In the genomic region with DNA sequence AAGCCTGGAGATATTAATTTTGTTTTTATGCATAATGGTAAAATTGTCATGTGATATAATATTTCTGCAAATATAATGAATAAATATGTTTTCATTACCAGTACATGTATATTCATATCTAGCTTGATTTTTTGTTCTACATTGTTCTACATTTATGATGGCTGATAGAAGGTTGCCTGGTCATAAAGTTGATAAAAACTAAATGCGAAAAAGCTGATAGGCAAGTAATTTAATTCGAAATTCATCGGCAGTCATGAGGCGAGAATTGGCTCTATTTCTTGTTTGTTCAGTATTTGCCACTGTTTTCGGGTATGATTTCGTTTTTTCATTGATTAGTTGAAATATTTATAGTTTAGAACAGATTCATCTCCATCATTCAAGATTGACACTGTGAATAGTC, we compare ENCODE assay signal across 5 worm cellular contexts.
A peak's percentile ranks its signal among the peaks of the same experiment; 100 is the strongest.
TF ChIP-seq lines count a peak whose summit lies in the region.

A gene (plus strand): TSS at position 231 of the 400 bp plus-strand sequence.

TF ChIP-seq in whole organism, L1 larva, 84 proteins besides CTCF, POLR2A, EP300 and RAD21:
- TF ChIP-seq elt-2 (tag; optimal IDR thresholded peaks at IDR 0.05; lab: Kevin White, UChicago) (peak; percentile 53), fkh-4 (tag; optimal IDR thresholded peaks at IDR 0.05; lab: Kevin White, UChicago; ENCODE audit: borderline replicate concordance) (no peak)

TF ChIP-seq in whole organism, L2 larva, 48 proteins besides CTCF, POLR2A, EP300 and RAD21:
- peak; percentile 75 for TF ChIP-seq fos-1 (tag; optimal IDR thresholded peaks at IDR 0.05; lab: Kevin White, UChicago)
- no peak for TF ChIP-seq blmp-1 (tag; optimal IDR thresholded peaks at IDR 0.05; lab: Kevin White, UChicago; ENCODE audit: insufficient read depth)
- no peak for TF ChIP-seq unc-62 (GFP tag; optimal IDR thresholded peaks at IDR 0.05; lab: Kevin White, UChicago)
- TF ChIP-seq nhr-25 (tag; optimal IDR thresholded peaks at IDR 0.05; lab: Kevin White, UChicago) = no peak
- no peak for TF ChIP-seq alr-1 (tag; optimal IDR thresholded peaks at IDR 0.05; lab: Kevin White, UChicago)
- TF ChIP-seq sma-9 (GFP tag; optimal IDR thresholded peaks at IDR 0.05; lab: Kevin White, UChicago) = peak; percentile 5
- no peak for TF ChIP-seq sma-9 (tag; optimal IDR thresholded peaks at IDR 0.05; lab: Kevin White, UChicago)
- TF ChIP-seq crh-2 (tag; optimal IDR thresholded peaks at IDR 0.05; lab: Kevin White, UChicago) = peak; percentile 6
- no peak for TF ChIP-seq nhr-129 (tag; optimal IDR thresholded peaks at IDR 0.05; lab: Kevin White, UChicago)
- TF ChIP-seq lsy-2 (tag; optimal IDR thresholded peaks at IDR 0.05; lab: Kevin White, UChicago) = no peak
- TF ChIP-seq ceh-16 (tag; optimal IDR thresholded peaks at IDR 0.05; lab: Kevin White, UChicago) = no peak
- no peak for TF ChIP-seq gmeb-1 (tag; optimal IDR thresholded peaks at IDR 0.05; lab: Kevin White, UChicago)
- no peak for TF ChIP-seq egl-27 (tag; optimal IDR thresholded peaks at IDR 0.05; lab: Kevin White, UChicago)
- no peak for TF ChIP-seq aly-2 (tag; optimal IDR thresholded peaks at IDR 0.05; lab: Kevin White, UChicago)

TF ChIP-seq in whole organism, L3 larva, 47 proteins besides CTCF, POLR2A, EP300 and RAD21:
- TF ChIP-seq pqm-1 (tag; optimal IDR thresholded peaks at IDR 0.05; lab: Kevin White, UChicago) (peak; percentile 38), elt-2 (tag; optimal IDR thresholded peaks at IDR 0.05; lab: Kevin White, UChicago) (peak; percentile 64), nhr-23 (tag; optimal IDR thresholded peaks at IDR 0.05; lab: Kevin White, UChicago) (no peak)

TF ChIP-seq in whole organism, L4 larva, 104 proteins besides CTCF, POLR2A, EP300 and RAD21:
- no peak for TF ChIP-seq daf-16 (GFP tag; optimal IDR thresholded peaks at IDR 0.05; lab: Kevin White, UChicago)
- peak; percentile 79 for TF ChIP-seq daf-16 (tag; optimal IDR thresholded peaks at IDR 0.05; lab: Kevin White, UChicago)
- TF ChIP-seq dmd-6 (GFP tag; IDR thresholded peaks at IDR 0.05; lab: Robert Waterston, UW) = 0 out of 2 replicates have a peak, but pooled peaks have one; percentile 31
- TF ChIP-seq dve-1 (tag; optimal IDR thresholded peaks at IDR 0.05; lab: Kevin White, UChicago; ENCODE audit: insufficient read depth) = peak; percentile 40
- peak; percentile 57 for TF ChIP-seq nhr-28 (tag; optimal IDR thresholded peaks at IDR 0.05; lab: Kevin White, UChicago)
- no peak for TF ChIP-seq snpc-1.2 (GFP tag; IDR thresholded peaks at IDR 0.05; lab: Robert Waterston, UW)
- TF ChIP-seq pqm-1 (tag; optimal IDR thresholded peaks at IDR 0.05; lab: Kevin White, UChicago) = peak; percentile 77
- TF ChIP-seq hlh-11 (tag; optimal IDR thresholded peaks at IDR 0.05; lab: Kevin White, UChicago) = peak; percentile 56
- TF ChIP-seq saeg-2 (GFP tag; IDR thresholded peaks at IDR 0.05; lab: Robert Waterston, UW) = no peak
- peak; percentile 39 for TF ChIP-seq nhr-77 (tag; optimal IDR thresholded peaks at IDR 0.05; lab: Kevin White, UChicago)

TF ChIP-seq in whole organism, young adult, 124 proteins besides CTCF, POLR2A, EP300 and RAD21:
- peak; percentile 55 for TF ChIP-seq nhr-80 (tag; optimal IDR thresholded peaks at IDR 0.05; lab: Kevin White, UChicago)
- no peak for TF ChIP-seq madf-6 (GFP tag; IDR thresholded peaks at IDR 0.05; lab: Robert Waterston, UW)
